Fruit fly (Drosophila melanogaster): ENCODE measurements around the gene CCT4.

The CCT4 gene

dm6 chr2L:12666002-12666576 lies 26.6 kb downstream of the CCT4 start:
- no peak for TF ChIP-seq fd96Cb (tag; optimal IDR thresholded peaks at IDR 0.05)
- TF ChIP-seq D (optimal IDR thresholded peaks at IDR 0.05): peak; percentile 82
- no peak for TF ChIP-seq D (GFP tag; optimal IDR thresholded peaks at IDR 0.05)
- TF ChIP-seq ssp (GFP tag; IDR thresholded peaks at IDR 0.05): no peak
- TF ChIP-seq slbo (GFP tag; IDR thresholded peaks at IDR 0.05): no peak
- TF ChIP-seq CG14965 (GFP tag; optimal IDR thresholded peaks at IDR 0.05; ENCODE audit: borderline replicate concordance): no peak
- no peak for TF ChIP-seq aop (GFP tag; IDR thresholded peaks at IDR 0.05)
- TF ChIP-seq btn (GFP tag; optimal IDR thresholded peaks at IDR 0.05): no peak
- TF ChIP-seq chm (GFP tag; IDR thresholded peaks at IDR 0.05): no peak
- TF ChIP-seq zfh1 (GFP tag; IDR thresholded peaks at IDR 0.05): no peak
- TF ChIP-seq CG34376 (GFP tag; optimal IDR thresholded peaks at IDR 0.05): no peak
- no peak for TF ChIP-seq ranshi (GFP tag; IDR thresholded peaks at IDR 0.05)
- TF ChIP-seq Neu2 (GFP tag; optimal IDR thresholded peaks at IDR 0.05; ENCODE audit: borderline replicate concordance): no peak
- TF ChIP-seq CG17829 (tag; optimal IDR thresholded peaks at IDR 0.05): no peak
- TF ChIP-seq sug (tag; optimal IDR thresholded peaks at IDR 0.05): no peak
- no peak for TF ChIP-seq peb (GFP tag; IDR thresholded peaks at IDR 0.05)
- peak; percentile 97 for TF ChIP-seq zen (tag; optimal IDR thresholded peaks at IDR 0.05)
- TF ChIP-seq CG30431 (GFP tag; optimal IDR thresholded peaks at IDR 0.05): no peak
- TF ChIP-seq dmrt11E (tag; optimal IDR thresholded peaks at IDR 0.05): no peak
- TF ChIP-seq CG17912 (GFP tag; optimal IDR thresholded peaks at IDR 0.05): no peak
- TF ChIP-seq CG15479 (GFP tag; optimal IDR thresholded peaks at IDR 0.05): peak; percentile 80
- TF ChIP-seq tll (GFP tag; optimal IDR thresholded peaks at IDR 0.05): peak in 1 of 2 experiments; percentile 98

- TF ChIP-seq Opbp (GFP tag; IDR thresholded peaks at IDR 0.05; ENCODE audit: partially characterized antibody) (0 out of 3 replicates have a peak, but pooled peaks have one; percentile 29), nerfin-2 (GFP tag; IDR thresholded peaks at IDR 0.05; ENCODE audit: partially characterized antibody) (no peak), Nf-YC (tag; optimal IDR thresholded peaks at IDR 0.05) (peak; percentile 85), zfh1 (GFP tag; IDR thresholded peaks at IDR 0.05) (no peak), sr (GFP tag; IDR thresholded peaks at IDR 0.05) (peak; percentile 88), Deaf1 (tag; optimal IDR thresholded peaks at IDR 0.05) (peak; percentile 71), CG1233 (GFP tag; optimal IDR thresholded peaks at IDR 0.05) (no peak), crol (GFP tag; IDR thresholded peaks at IDR 0.05) (peak; percentile 15; the same call in 1 of the 2 replicates), emc (GFP tag; optimal IDR thresholded peaks at IDR 0.05) (no peak), phol (tag; optimal IDR thresholded peaks at IDR 0.05) (no peak), peb (GFP tag; IDR thresholded peaks at IDR 0.05) (no peak), aop (GFP tag; IDR thresholded peaks at IDR 0.05) (no peak), mam (GFP tag; optimal IDR thresholded peaks at IDR 0.05) (no peak), sqz (GFP tag; optimal IDR thresholded peaks at IDR 0.05) (peak; percentile 19), Trl (optimal IDR thresholded peaks at IDR 0.05) (peak in 1 of 2 experiments; percentile 7), Trl (GFP tag; optimal IDR thresholded peaks at IDR 0.05) (no peak), CG9797 (GFP tag; optimal IDR thresholded peaks at IDR 0.05) (no peak), gsb (GFP tag; IDR thresholded peaks at IDR 0.05) (no peak), Nf-YB (GFP tag; optimal IDR thresholded peaks at IDR 0.05) (peak; percentile 91), ato (GFP tag; IDR thresholded peaks at IDR 0.05; ENCODE audit: partially characterized antibody) (no peak), cg (GFP tag; optimal IDR thresholded peaks at IDR 0.05) (peak; percentile 78), Scr (GFP tag; IDR thresholded peaks at IDR 0.05; ENCODE audit: partially characterized antibody) (no peak)
These were observed 35.4 kb downstream of the CCT4 start for dm6 chr2L:12657337-12657736.

All from whole organism, embryonic.